Worm (Caenorhabditis elegans): ENCODE data around the gene F18A1.1.
A peak's percentile ranks its signal among the peaks of the same experiment; 100 is the strongest.

Gene F18A1.1

DNA sequence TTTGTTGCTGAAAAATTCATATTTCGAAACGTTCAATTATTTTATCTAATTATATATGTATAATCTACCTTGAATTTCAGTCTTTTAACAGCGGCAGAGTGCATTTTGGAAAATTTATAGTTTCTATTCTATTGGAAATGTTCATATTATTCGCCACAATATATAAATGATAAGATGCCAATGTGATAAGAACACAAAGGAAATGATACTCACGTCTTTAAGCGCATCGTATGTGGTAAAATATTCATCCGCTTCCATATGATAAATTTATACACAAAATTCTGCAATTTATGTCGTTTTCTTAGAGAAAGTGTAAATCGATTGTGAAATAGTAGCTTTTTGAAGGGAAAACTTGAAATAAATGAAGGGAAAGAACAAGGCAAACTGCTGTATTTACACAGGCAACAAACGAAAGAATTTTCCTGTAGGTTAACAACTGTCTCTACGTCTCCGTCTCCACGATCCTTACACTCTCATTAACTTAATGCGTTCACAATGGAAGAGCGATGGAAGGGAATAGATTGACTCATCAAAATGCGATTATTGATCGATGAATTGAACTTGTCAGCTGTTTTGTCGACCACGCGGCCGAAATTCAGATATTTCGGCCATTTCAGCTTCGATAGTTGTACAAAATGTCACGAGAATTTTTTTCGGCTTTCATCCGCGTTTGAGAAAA lies 22.5 kb upstream of the F18A1.1 start, which contains the start of gene alfa-1:
Gene alfa-1 (minus strand): TSS at position 515 of the 679 bp plus-strand sequence.
- TF ChIP-seq unc-62 (GFP tag; optimal IDR thresholded peaks at IDR 0.05): peak; percentile 3
- no peak for TF ChIP-seq unc-120 (tag; optimal IDR thresholded peaks at IDR 0.05; ENCODE audit: poor library complexity, severe bottlenecking)
- peak; percentile 6 for TF ChIP-seq lsy-2 (tag; optimal IDR thresholded peaks at IDR 0.05)
- peak; percentile 69 for TF ChIP-seq hlh-1 (tag; optimal IDR thresholded peaks at IDR 0.05)

ce11 chrII:7663028-7663427 lies 21.7 kb upstream of the F18A1.1 start:
- TF ChIP-seq blmp-1 (tag; optimal IDR thresholded peaks at IDR 0.05) (no peak), nhr-12 (tag; optimal IDR thresholded peaks at IDR 0.05) (no peak), sptf-1 (tag; optimal IDR thresholded peaks at IDR 0.05) (no peak), mls-2 (tag; optimal IDR thresholded peaks at IDR 0.05) (no peak), flh-1 (GFP tag; optimal IDR thresholded peaks at IDR 0.05) (no peak), pha-4 (tag; optimal IDR thresholded peaks at IDR 0.05) (no peak), mep-1 (tag; optimal IDR thresholded peaks at IDR 0.05) (no peak), hlh-1 (tag; optimal IDR thresholded peaks at IDR 0.05) (no peak), ceh-83 (GFP tag; optimal IDR thresholded peaks at IDR 0.05) (no peak), elt-1 (tag; optimal IDR thresholded peaks at IDR 0.05; ENCODE audit: borderline replicate concordance, insufficient read depth) (no peak), nhr-76 (tag; optimal IDR thresholded peaks at IDR 0.05) (no peak), unc-62 (GFP tag; optimal IDR thresholded peaks at IDR 0.05) (no peak), nhr-237 (tag; optimal IDR thresholded peaks at IDR 0.05) (no peak)

DNA sequence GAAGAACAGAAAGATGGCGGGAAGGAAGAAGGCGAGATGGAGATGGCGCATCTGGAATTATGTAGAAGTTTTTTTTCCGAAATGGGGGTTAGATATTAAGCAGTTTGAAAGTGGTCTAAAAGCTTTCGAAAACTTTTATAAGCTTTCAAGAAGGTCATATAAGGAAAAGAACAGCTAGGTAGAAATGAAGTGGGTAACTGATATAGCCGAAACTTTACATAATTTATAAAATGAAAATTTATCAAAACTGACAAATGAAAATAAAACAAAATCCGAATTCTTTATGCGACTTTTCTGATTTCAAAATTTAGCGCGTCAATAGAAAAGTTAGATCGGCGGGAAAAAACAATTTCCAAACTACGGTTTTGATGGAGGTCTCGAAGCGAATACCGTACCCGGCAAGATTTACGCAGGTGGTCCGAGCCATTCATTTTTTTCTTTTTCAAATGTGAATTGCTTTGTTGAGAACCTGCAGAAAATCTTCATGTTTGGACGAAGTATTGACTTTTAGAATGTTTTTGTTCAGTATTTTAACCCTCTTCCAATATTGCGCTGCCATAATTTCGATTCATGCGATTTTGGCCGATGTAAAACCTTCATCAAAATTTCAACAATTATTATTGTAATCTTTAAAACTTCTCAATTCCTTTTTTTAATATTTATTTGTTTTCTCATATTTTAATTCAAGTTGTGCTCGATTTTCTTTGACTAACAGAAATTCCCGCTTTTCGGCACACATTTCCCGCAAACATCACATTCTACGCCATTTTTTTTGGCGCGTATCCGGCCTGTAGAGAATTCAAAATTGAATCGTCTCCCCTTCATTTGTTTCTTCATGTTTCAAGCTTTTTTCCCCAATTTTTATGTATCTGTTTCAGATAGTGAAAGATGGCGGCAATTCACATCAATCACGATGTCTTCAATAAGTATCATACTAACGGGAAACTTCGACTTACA lies 20.7 kb upstream of the F18A1.1 start, which contains the start of the genes F18A1.7 and rpa-1:
Gene F18A1.7 (minus strand): TSS at position 51 of the 957 bp plus-strand sequence.
Gene rpa-1 (plus strand): TSS at position 879 of the 957 bp plus-strand sequence.
- TF ChIP-seq nhr-237 (tag; optimal IDR thresholded peaks at IDR 0.05) (peak; percentile 6), bed-3 (GFP tag; optimal IDR thresholded peaks at IDR 0.05) (no peak), mep-1 (tag; optimal IDR thresholded peaks at IDR 0.05) (peak; percentile 43), sptf-1 (tag; optimal IDR thresholded peaks at IDR 0.05) (no peak), elt-3 (tag; optimal IDR thresholded peaks at IDR 0.05) (no peak), ceh-43 (GFP tag; optimal IDR thresholded peaks at IDR 0.05) (no peak), drap-1 (GFP tag; optimal IDR thresholded peaks at IDR 0.05) (no peak), nhr-28 (tag; optimal IDR thresholded peaks at IDR 0.05) (no peak), snpc-4 (tag; optimal IDR thresholded peaks at IDR 0.05) (no peak), flh-1 (GFP tag; optimal IDR thresholded peaks at IDR 0.05) (no peak)

- no peak for TF ChIP-seq nhr-237 (tag; optimal IDR thresholded peaks at IDR 0.05)
- TF ChIP-seq nhr-12 (tag; optimal IDR thresholded peaks at IDR 0.05): no peak
- no peak for TF ChIP-seq ceh-83 (GFP tag; optimal IDR thresholded peaks at IDR 0.05)
- no peak for TF ChIP-seq M03D4.4 (tag; optimal IDR thresholded peaks at IDR 0.05)
- TF ChIP-seq mab-5 (tag; optimal IDR thresholded peaks at IDR 0.05): no peak
- no peak for TF ChIP-seq nhr-76 (tag; optimal IDR thresholded peaks at IDR 0.05)
- TF ChIP-seq lin-13 (tag; optimal IDR thresholded peaks at IDR 0.05): no peak
- no peak for TF ChIP-seq drap-1 (GFP tag; optimal IDR thresholded peaks at IDR 0.05)
- no peak for TF ChIP-seq pha-4 (tag; optimal IDR thresholded peaks at IDR 0.05)
- no peak for TF ChIP-seq nhr-2 (tag; optimal IDR thresholded peaks at IDR 0.05)
- no peak for TF ChIP-seq cnd-1 (tag; optimal IDR thresholded peaks at IDR 0.05)
- TF ChIP-seq unc-62 (GFP tag; optimal IDR thresholded peaks at IDR 0.05): no peak
- no peak for TF ChIP-seq sem-2 (GFP tag; optimal IDR thresholded peaks at IDR 0.05)
- TF ChIP-seq snpc-4 (tag; optimal IDR thresholded peaks at IDR 0.05): no peak
- no peak for TF ChIP-seq ceh-43 (GFP tag; optimal IDR thresholded peaks at IDR 0.05)
- no peak for TF ChIP-seq lsy-2 (tag; optimal IDR thresholded peaks at IDR 0.05)
- TF ChIP-seq ces-1 (GFP tag; optimal IDR thresholded peaks at IDR 0.05): no peak
- TF ChIP-seq ham-2 (GFP tag; optimal IDR thresholded peaks at IDR 0.05): no peak
- no peak for TF ChIP-seq mls-2 (tag; optimal IDR thresholded peaks at IDR 0.05)
Measured at ce11 chrII:7666338-7666737, 18.4 kb upstream of the F18A1.1 start.
